Fruit fly (Drosophila melanogaster) whole organism: ENCODE measurements around the gene bigmax.

Experiments used
- CG8478 ChIP-seq: fragments of >200 bp; optimal IDR thresholded peaks from 2 replicates; lab custom pipeline; 2018; ENCODE audit warnings: inconsistent platforms
- Dll ChIP-seq: fragments of >200 bp; optimal IDR thresholded peaks from 2 replicates; lab custom pipeline; 2017
- EcR ChIP-seq, 2 experiments: fragments of >200 bp; optimal IDR thresholded peaks; 2 replicates each; lab custom pipeline; 2017; ENCODE audit warnings: missing biosample characterization in 2 of 2, missing genetic modification characterization in 2 of 2, missing genetic modification reagents in 2 of 2
- pan ChIP-seq: fragments of >200 bp; optimal IDR thresholded peaks from 2 replicates; lab custom pipeline; 2017
- psq ChIP-seq: fragments of >200 bp; optimal IDR thresholded peaks from 2 replicates; lab custom pipeline; 2017
- usp ChIP-seq: fragments of >200 bp; optimal IDR thresholded peaks from 2 replicates; lab custom pipeline; 2017; ENCODE audit warnings: missing biosample characterization, missing genetic modification characterization, mixed read lengths

bigmax gene

dm6 chr3R:27288202-27289135 is at the start of gene bigmax, which contains the start of gene Hmu:
bigmax (minus strand) TSS chr3R:27288526.
Hmu (plus strand) TSS chr3R:27288769.
- TF ChIP-seq pan (lab: Kevin White, UChicago) (no peak), psq (lab: Kevin White, UChicago) (no peak), usp (GFP tag; lab: Kevin White, UChicago) (no peak), Dll (lab: Kevin White, UChicago) (peak; percentile 34), CG8478 (lab: Kevin White, UChicago) (no peak)

DNA sequence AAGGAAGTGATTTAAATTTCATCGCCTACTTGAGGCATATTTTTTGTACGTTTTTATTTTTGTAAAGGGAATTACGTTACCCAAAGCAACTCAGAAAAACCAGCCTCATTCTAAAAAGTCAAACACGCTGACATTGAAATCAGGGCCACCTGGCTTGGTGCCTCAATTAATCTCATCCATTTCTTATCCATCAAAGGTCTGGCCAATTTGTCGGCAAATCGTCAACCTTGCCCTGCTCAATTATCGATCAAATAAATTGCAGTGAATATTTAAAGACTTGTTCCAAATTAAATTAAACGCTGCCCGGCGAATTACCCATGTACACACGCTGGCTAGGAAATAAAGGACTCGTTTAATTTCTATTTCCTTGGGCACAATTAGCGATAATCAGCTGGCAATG is 42.5 kb upstream of the bigmax start, which contains the start of gene CG3330:
Gene CG3330, minus strand, starts transcription at position 101 of the 400 bp plus-strand sequence.
- TF ChIP-seq pan (lab: Kevin White, UChicago), result no peak
- no peak for TF ChIP-seq CG8478 (lab: Kevin White, UChicago)
- no peak for TF ChIP-seq Dll (lab: Kevin White, UChicago)
- TF ChIP-seq usp (GFP tag; lab: Kevin White, UChicago), result no peak

dm6 chr3R:27322225-27322624 is 33.9 kb upstream of the bigmax start, which contains the start of gene CG3339:
CG3339 (minus strand) TSS chr3R:27322325.
- TF ChIP-seq CG8478 (lab: Kevin White, UChicago) (no peak), Dll (lab: Kevin White, UChicago) (no peak), usp (GFP tag; lab: Kevin White, UChicago) (no peak)

- no peak for TF ChIP-seq psq (lab: Kevin White, UChicago)
- TF ChIP-seq CG8478 (lab: Kevin White, UChicago), result no peak
- no peak for TF ChIP-seq Dll (lab: Kevin White, UChicago)
- no peak for TF ChIP-seq pan (lab: Kevin White, UChicago)
- no peak for TF ChIP-seq usp (GFP tag; lab: Kevin White, UChicago)
- no peak for TF ChIP-seq EcR (GFP tag; optimal IDR thresholded peaks at IDR 0.05; lab: Kevin White, UChicago)
These were observed 5.8 kb upstream of the bigmax start for dm6 chr3R:27294113-27294512.

dm6 chr3R:27293065-27293464 is 4.7 kb upstream of the bigmax start:
- TF ChIP-seq CG8478 (lab: Kevin White, UChicago) (no peak), usp (GFP tag; lab: Kevin White, UChicago) (no peak), EcR (GFP tag; optimal IDR thresholded peaks at IDR 0.05; lab: Kevin White, UChicago) (no peak), psq (lab: Kevin White, UChicago) (no peak), pan (lab: Kevin White, UChicago) (no peak), Dll (lab: Kevin White, UChicago) (no peak)

DNA sequence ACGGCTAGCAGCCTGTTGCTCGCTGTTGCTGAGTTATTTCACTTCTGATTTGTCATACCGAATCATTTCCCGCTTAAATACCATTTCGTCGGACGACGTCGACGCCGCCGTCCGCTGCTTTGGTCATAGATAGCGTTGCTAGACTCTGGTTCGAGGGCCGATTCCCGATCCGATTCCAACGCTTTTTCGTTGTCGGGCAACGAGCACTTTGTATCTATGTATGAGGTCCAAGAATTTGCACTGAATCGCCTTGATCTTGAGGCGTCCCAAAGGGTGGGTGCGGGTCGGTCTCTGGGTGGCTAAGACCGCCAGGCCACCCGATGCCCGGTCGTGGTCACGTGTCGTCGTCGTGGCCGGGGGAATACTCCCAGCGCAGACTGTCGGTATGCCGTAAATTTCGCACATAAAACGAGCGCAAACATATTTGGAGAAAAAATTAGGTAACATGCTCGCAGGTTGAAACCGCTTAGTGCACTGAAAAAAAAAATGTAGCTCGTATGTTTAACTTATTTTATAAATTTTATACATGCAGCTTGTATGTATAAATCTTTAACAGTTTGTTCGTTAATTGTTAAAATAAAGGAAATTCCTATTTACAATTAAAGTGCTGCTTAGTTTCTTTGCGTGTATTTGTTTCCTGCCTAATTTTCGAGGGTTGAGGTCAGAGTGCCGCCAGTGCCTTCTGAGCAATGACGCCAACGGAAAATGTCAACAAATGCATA is 4.0 kb upstream of the bigmax start, which contains the start of gene CG3348:
Gene CG3348, minus strand, starts transcription at position 51 of the 722 bp plus-strand sequence.
- TF ChIP-seq CG8478 (lab: Kevin White, UChicago) (no peak), EcR (GFP tag; optimal IDR thresholded peaks at IDR 0.05; lab: Kevin White, UChicago) (no peak), psq (lab: Kevin White, UChicago) (no peak), Dll (lab: Kevin White, UChicago) (no peak), pan (lab: Kevin White, UChicago) (no peak), usp (GFP tag; lab: Kevin White, UChicago) (no peak)

- TF ChIP-seq EcR (GFP tag; optimal IDR thresholded peaks at IDR 0.05; lab: Kevin White, UChicago), result no peak
- TF ChIP-seq psq (lab: Kevin White, UChicago), result no peak
- no peak for TF ChIP-seq pan (lab: Kevin White, UChicago)
- TF ChIP-seq Dll (lab: Kevin White, UChicago), result no peak
- no peak for TF ChIP-seq usp (GFP tag; lab: Kevin White, UChicago)
- no peak for TF ChIP-seq CG8478 (lab: Kevin White, UChicago)
These were observed 1.3 kb upstream of the bigmax start for dm6 chr3R:27289638-27290037.

- no peak for TF ChIP-seq Dll (lab: Kevin White, UChicago)
- no peak for TF ChIP-seq usp (GFP tag; lab: Kevin White, UChicago)
- no peak for TF ChIP-seq pan (lab: Kevin White, UChicago)
- TF ChIP-seq psq (lab: Kevin White, UChicago), result no peak
- no peak for TF ChIP-seq EcR (GFP tag; optimal IDR thresholded peaks at IDR 0.05; lab: Kevin White, UChicago)
These were observed 4.7 kb downstream of the bigmax start, which contains the start of gene CG3368 for dm6 chr3R:27283645-27284044. CG3368 (plus strand) TSS chr3R:27283780.

- TF ChIP-seq Dll (lab: Kevin White, UChicago) (no peak), pan (lab: Kevin White, UChicago) (no peak), CG8478 (lab: Kevin White, UChicago) (no peak), usp (GFP tag; lab: Kevin White, UChicago) (no peak), psq (lab: Kevin White, UChicago) (no peak), EcR (GFP tag; optimal IDR thresholded peaks at IDR 0.05; lab: Kevin White, UChicago) (no peak)
These were observed 6.0 kb downstream of the bigmax start, which contains the start of gene mrt for dm6 chr3R:27282286-27282685. mrt (minus strand) TSS chr3R:27282661.

DNA sequence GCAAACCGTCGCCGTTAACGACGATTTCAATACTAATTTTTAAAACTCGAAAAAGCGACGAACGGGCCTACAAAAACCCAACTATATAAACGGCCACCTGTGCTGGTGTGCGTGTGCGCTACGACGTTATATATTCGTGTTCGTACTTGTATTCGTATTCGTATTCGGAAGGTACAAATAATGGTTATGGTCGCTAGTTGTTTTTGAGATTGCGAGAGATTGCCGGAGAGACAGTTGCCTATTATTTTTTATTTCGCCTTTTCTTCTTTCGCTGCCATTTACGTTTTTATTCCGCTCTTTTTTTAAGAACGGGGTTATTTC is 6.6 kb downstream of the bigmax start:
- TF ChIP-seq CG8478 (lab: Kevin White, UChicago) (no peak), Dll (lab: Kevin White, UChicago) (no peak), psq (lab: Kevin White, UChicago) (no peak), EcR (GFP tag; optimal IDR thresholded peaks at IDR 0.05; lab: Kevin White, UChicago) (no peak), pan (lab: Kevin White, UChicago) (no peak), usp (GFP tag; lab: Kevin White, UChicago) (no peak)
